Worm (Caenorhabditis elegans) whole organism, young adult: ENCODE results near the gene sre-8.

Experiments used
- B0019.2 ChIP-seq: fragments of 200-800 bp; sonication (Bioruptor generic); conservative IDR thresholded peaks from 2 replicates; pipeline ENCODE4 v1.3.6; 2022; ENCODE audit warnings: missing genetic modification reagents, missing genetic modification characterization, missing compliant biosample characterization
- F49E8.2 ChIP-seq: sonication (generic microtip); optimal IDR thresholded peaks from 3 replicates; lab custom pipeline; 2017; ENCODE audit warnings: missing genetic modification characterization, mild to moderate bottlenecking, missing compliant biosample characterization, antibody characterized with exemption, moderate library complexity; ENCODE audit not compliant: insufficient read depth
- F57C9.4 ChIP-seq: sonication (generic microtip); optimal IDR thresholded peaks from 2 replicates; lab custom pipeline; 2017; ENCODE audit warnings: mild to moderate bottlenecking, missing genetic modification characterization, missing compliant biosample characterization
- K11D2.4 ChIP-seq: fragments of 200-800 bp; sonication (Bioruptor generic); IDR thresholded peaks from 2 replicates; pipeline ENCODE4 v1.3.6; 2022; ENCODE audit warnings: missing genetic modification reagents, missing genetic modification characterization, missing compliant biosample characterization
- K12H6.12 ChIP-seq: fragments of 200-800 bp; sonication (Bioruptor generic); optimal IDR thresholded peaks from 2 replicates; lab custom pipeline; 2018; ENCODE audit warnings: mild to moderate bottlenecking, missing genetic modification characterization, missing compliant biosample characterization
- Y53F4B.3 ChIP-seq: fragments of 200-800 bp; sonication (Bioruptor generic); IDR thresholded peaks from 2 replicates; pipeline ENCODE4 v1.3.6; 2022; ENCODE audit warnings: missing genetic modification reagents, missing genetic modification characterization, missing compliant biosample characterization
- Y53G8AR.9 ChIP-seq: fragments of 200-800 bp; sonication (Bioruptor generic); conservative IDR thresholded peaks from 2 replicates; pipeline ENCODE4 v1.3.6; 2022; ENCODE audit warnings: missing genetic modification reagents, missing genetic modification characterization, missing compliant biosample characterization
- ZK185.1 ChIP-seq: sonication (generic microtip); optimal IDR thresholded peaks from 2 replicates; lab custom pipeline; 2016; ENCODE audit warnings: mild to moderate bottlenecking, missing genetic modification characterization, missing compliant biosample characterization; ENCODE audit not compliant: poor library complexity, severe bottlenecking
- aptf-2 ChIP-seq: fragments of 200-800 bp; sonication (Bioruptor generic); conservative IDR thresholded peaks from 2 replicates; pipeline ENCODE4 v1.3.6; 2022; ENCODE audit warnings: missing genetic modification reagents, missing genetic modification characterization, missing compliant biosample characterization
- athp-1 ChIP-seq: sonication (generic microtip); optimal IDR thresholded peaks from 2 replicates; lab custom pipeline; 2017; ENCODE audit warnings: mild to moderate bottlenecking, missing genetic modification characterization, missing compliant biosample characterization
- ceh-58 ChIP-seq: fragments of 200-800 bp; sonication (Bioruptor generic); IDR thresholded peaks from 2 replicates; pipeline ENCODE4 v1.3.6; 2022; ENCODE audit warnings: missing genetic modification characterization, missing compliant biosample characterization
- die-1 ChIP-seq: sonication (generic microtip); optimal IDR thresholded peaks from 2 replicates; lab custom pipeline; 2016; ENCODE audit warnings: missing genotype, mild to moderate bottlenecking, missing genetic modification characterization, missing compliant biosample characterization
- dpff-1 ChIP-seq: sonication (generic microtip); optimal IDR thresholded peaks from 2 replicates; lab custom pipeline; 2017; ENCODE audit warnings: mild to moderate bottlenecking, missing genetic modification characterization, missing compliant biosample characterization
- dpl-1 ChIP-seq: fragments of 150-350 bp; optimal IDR thresholded peaks from 2 replicates; lab custom pipeline; 2014; ENCODE audit warnings: missing biosample characterization, missing genetic modification reagents, missing genetic modification characterization
- egl-44 ChIP-seq: fragments of 200-800 bp; sonication (Bioruptor generic); IDR thresholded peaks from 2 replicates; pipeline ENCODE4 v1.3.6; 2022; ENCODE audit warnings: missing genetic modification reagents, missing genetic modification characterization, missing compliant biosample characterization
- gei-17 ChIP-seq: fragments of 200-800 bp; sonication (Bioruptor generic); optimal IDR thresholded peaks from 2 replicates; lab custom pipeline; 2018; ENCODE audit warnings: mild to moderate bottlenecking, missing genetic modification characterization, missing compliant biosample characterization
- him-1 ChIP-seq: sonication (generic microtip); optimal IDR thresholded peaks from 2 replicates; lab custom pipeline; 2016; ENCODE audit warnings: missing genotype, missing genetic modification reagents, missing genetic modification characterization, missing compliant biosample characterization
- hlh-12 ChIP-seq: sonication (generic microtip); optimal IDR thresholded peaks from 2 replicates; lab custom pipeline; 2016; ENCODE audit warnings: missing genetic modification characterization, missing compliant biosample characterization
- hlh-26 ChIP-seq: fragments of 200-800 bp; sonication (Bioruptor generic); conservative IDR thresholded peaks from 2 replicates; pipeline ENCODE4 v1.3.6; 2022; ENCODE audit warnings: missing genetic modification reagents, missing genetic modification characterization, missing compliant biosample characterization
- hmg-20 ChIP-seq: fragments of 200-800 bp; sonication (Bioruptor generic); IDR thresholded peaks from 2 replicates; pipeline ENCODE4 v1.3.6; 2022; ENCODE audit warnings: missing genetic modification reagents, missing genetic modification characterization, missing compliant biosample characterization
- lin-26 ChIP-seq: fragments of 200-800 bp; sonication (Bioruptor generic); IDR thresholded peaks from 2 replicates; pipeline ENCODE4 v1.3.6; 2022; ENCODE audit warnings: missing genetic modification reagents, missing genetic modification characterization, missing compliant biosample characterization
- lin-35 ChIP-seq, 3 experiments: fragments of 150-350 bp in 2 of 3; sonication (generic microtip) in 1 of 3; optimal IDR thresholded peaks; 2 replicates each; lab custom pipeline; 2014 to 2018; ENCODE audit warnings: missing biosample characterization in 3 of 3, missing genetic modification characterization in 3 of 3, missing genetic modification reagents in 3 of 3
- lsl-1 ChIP-seq: fragments of 200-800 bp; sonication (Bioruptor generic); optimal IDR thresholded peaks from 2 replicates; lab custom pipeline; 2018; ENCODE audit warnings: mild to moderate bottlenecking, missing genetic modification characterization, moderate library complexity, missing compliant biosample characterization
- lsy-27 ChIP-seq: sonication (generic microtip); optimal IDR thresholded peaks from 2 replicates; lab custom pipeline; 2017; ENCODE audit warnings: missing genetic modification characterization, mild to moderate bottlenecking, missing compliant biosample characterization, antibody characterized with exemption, missing genotype, borderline replicate concordance; ENCODE audit not compliant: insufficient read depth
- madf-6 ChIP-seq: fragments of 200-800 bp; sonication (Bioruptor generic); IDR thresholded peaks from 2 replicates; pipeline ENCODE4 v1.3.6; 2022; ENCODE audit warnings: missing genetic modification reagents, missing genetic modification characterization, missing compliant biosample characterization
- madf-8 ChIP-seq: fragments of 200-800 bp; sonication (Bioruptor generic); conservative IDR thresholded peaks from 2 replicates; pipeline ENCODE4 v1.3.6; 2022; ENCODE audit warnings: missing genetic modification reagents, missing genetic modification characterization, missing compliant biosample characterization
- mxl-1 ChIP-seq: sonication (generic microtip); optimal IDR thresholded peaks from 2 replicates; lab custom pipeline; 2016; ENCODE audit warnings: missing genetic modification characterization, missing compliant biosample characterization
- nfya-1 ChIP-seq: sonication (generic microtip); optimal IDR thresholded peaks from 2 replicates; lab custom pipeline; 2017; ENCODE audit warnings: antibody characterized with exemption, missing compliant biosample characterization, missing genetic modification characterization, borderline replicate concordance; ENCODE audit not compliant: insufficient read depth
- rec-8 ChIP-seq, 2 experiments: sonication (generic microtip); optimal IDR thresholded peaks; 2 replicates each; lab custom pipeline; 2016; ENCODE audit warnings: mild to moderate bottlenecking in 2 of 2, missing genetic modification characterization in 2 of 2, missing genetic modification reagents in 2 of 2, missing genotype in 2 of 2, missing biosample characterization in 1 of 2, missing compliant biosample characterization in 1 of 2, moderate library complexity in 1 of 2
- repo-1 ChIP-seq: sonication (generic microtip); optimal IDR thresholded peaks from 2 replicates; lab custom pipeline; 2017; ENCODE audit warnings: mild to moderate bottlenecking, missing genetic modification characterization, missing compliant biosample characterization
- rpc-1 ChIP-seq, 2 experiments: fragments of 150-350 bp in 1 of 2; sonication (generic microtip) in 1 of 2; optimal IDR thresholded peaks; 2 replicates each; lab custom pipeline; 2014 to 2018; ENCODE audit warnings: missing biosample characterization in 1 of 2, missing genetic modification characterization in 1 of 2, missing genetic modification reagents in 1 of 2, missing genotype in 1 of 2
- sdz-38 ChIP-seq: sonication (generic microtip); optimal IDR thresholded peaks from 2 replicates; lab custom pipeline; 2016; ENCODE audit warnings: missing genotype, missing genetic modification characterization, missing compliant biosample characterization
- snpc-3.4 ChIP-seq: sonication (generic microtip); optimal IDR thresholded peaks from 2 replicates; lab custom pipeline; 2017; ENCODE audit warnings: missing genetic modification characterization, mild to moderate bottlenecking, missing compliant biosample characterization, antibody characterized with exemption, moderate library complexity, missing genotype, missing genetic modification reagents
- somi-1 ChIP-seq: fragments of 200-800 bp; sonication (Bioruptor generic); optimal IDR thresholded peaks from 2 replicates; lab custom pipeline; 2018; ENCODE audit warnings: mild to moderate bottlenecking, missing genetic modification characterization, missing compliant biosample characterization
- tlf-1 ChIP-seq: fragments of 200-800 bp; sonication (Bioruptor generic); optimal IDR thresholded peaks from 2 replicates; lab custom pipeline; 2018; ENCODE audit warnings: mild to moderate bottlenecking, missing genetic modification characterization, missing compliant biosample characterization
- unc-130 ChIP-seq: sonication (generic microtip); optimal IDR thresholded peaks from 2 replicates; lab custom pipeline; 2016; ENCODE audit warnings: missing genetic modification reagents, missing genetic modification characterization, missing compliant biosample characterization
- unc-62 ChIP-seq: fragments of 150-350 bp; optimal IDR thresholded peaks from 2 replicates; lab custom pipeline; 2014; ENCODE audit warnings: missing biosample characterization, missing genetic modification reagents, missing genetic modification characterization
- xnd-1 ChIP-seq: sonication (generic microtip); optimal IDR thresholded peaks from 2 replicates; lab custom pipeline; 2016; ENCODE audit warnings: missing genotype, missing genetic modification reagents, missing genetic modification characterization, missing compliant biosample characterization
- ztf-3 ChIP-seq: fragments of 200-800 bp; sonication (Bioruptor generic); optimal IDR thresholded peaks from 2 replicates; lab custom pipeline; 2018; ENCODE audit warnings: mild to moderate bottlenecking, missing genetic modification characterization, missing compliant biosample characterization

Gene sre-8

ce11 chrV:14230788-14231583, 25.9 kb upstream of the sre-8 start (continued):
- no peak for TF ChIP-seq madf-8 (GFP tag; lab: Robert Waterston, UW)
- no peak for TF ChIP-seq F49E8.2
- TF ChIP-seq rpc-1 (optimal IDR thresholded peaks at IDR 0.05; lab: Kevin White, UChicago) = peak; percentile 55
- TF ChIP-seq rpc-1 (tag; optimal IDR thresholded peaks at IDR 0.05; lab: Kevin White, UChicago) = peak; percentile 80
- TF ChIP-seq xnd-1 (tag; lab: Kevin White, UChicago) = no peak
- TF ChIP-seq ztf-3 (GFP tag; lab: Kevin White, UChicago) = no peak
- no peak for TF ChIP-seq Y53G8AR.9
- no peak for TF ChIP-seq hmg-20 (GFP tag; lab: Robert Waterston, UW)
- TF ChIP-seq K11D2.4 (GFP tag; lab: Robert Waterston, UW) = no peak
- TF ChIP-seq hlh-26 (GFP tag; lab: Robert Waterston, UW) = no peak
- no peak for TF ChIP-seq K12H6.12 (tag; lab: Kevin White, UChicago)
- no peak for TF ChIP-seq lsl-1
- no peak for TF ChIP-seq somi-1 (GFP tag; lab: Kevin White, UChicago)
- TF ChIP-seq gei-17 = no peak
- TF ChIP-seq dpff-1 (tag; lab: Kevin White, UChicago) = no peak
- no peak for TF ChIP-seq dpl-1 (GFP tag; lab: Kevin White, UChicago)
- TF ChIP-seq B0019.2 (GFP tag; lab: Robert Waterston, UW) = no peak
- TF ChIP-seq Y53F4B.3 = no peak
- peak; percentile 73; the same call in 1 of the 2 replicates for TF ChIP-seq lin-26 (GFP tag; lab: Robert Waterston, UW)
- TF ChIP-seq egl-44 (GFP tag; lab: Robert Waterston, UW) = no peak
- TF ChIP-seq ZK185.1 (tag; lab: Kevin White, UChicago) = no peak
- no peak for TF ChIP-seq rec-8 (tag; optimal IDR thresholded peaks at IDR 0.05; lab: Kevin White, UChicago)
- TF ChIP-seq die-1 = peak; percentile 37
- no peak for TF ChIP-seq aptf-2 (GFP tag; lab: Robert Waterston, UW)
- no peak for TF ChIP-seq tlf-1 (GFP tag; lab: Kevin White, UChicago)
- TF ChIP-seq F57C9.4 (tag; lab: Kevin White, UChicago) = no peak
- TF ChIP-seq unc-62 (GFP tag; lab: Kevin White, UChicago) = no peak
- TF ChIP-seq unc-130 (GFP tag; lab: Kevin White, UChicago) = no peak
- TF ChIP-seq madf-6 = peak; percentile 39; the same call in 1 of the 2 replicates
- no peak for TF ChIP-seq lin-35 (GFP tag; optimal IDR thresholded peaks at IDR 0.05; lab: Kevin White, UChicago)
- TF ChIP-seq hlh-12 = no peak
- no peak for TF ChIP-seq athp-1 (tag; lab: Kevin White, UChicago)
- TF ChIP-seq mxl-1 = peak; percentile 7
- TF ChIP-seq repo-1 (tag; lab: Kevin White, UChicago) = no peak
- peak; percentile 4 for TF ChIP-seq him-1
- TF ChIP-seq ceh-58 (GFP tag; lab: Robert Waterston, UW) = no peak
- no peak for TF ChIP-seq snpc-3.4
- TF ChIP-seq nfya-1 = no peak
- TF ChIP-seq sdz-38 = no peak
- TF ChIP-seq lsy-27 (tag; lab: Kevin White, UChicago) = no peak
